Fruit fly (Drosophila melanogaster): Measurements from ENCODE around the gene CG1136.

dm6 chr3L:4000711-4001110 is 45.7 kb upstream of the CG1136 start:
- TF ChIP-seq Abd-B (GFP tag; optimal IDR thresholded peaks at IDR 0.05) (no peak), CrebA (GFP tag; optimal IDR thresholded peaks at IDR 0.05; ENCODE audit: borderline replicate concordance) (no peak)

Measured in whole organism, wandering third instar larva.